Fruit fly (Drosophila melanogaster): ENCODE data around the gene Cyp316a1.

- TF ChIP-seq CTCF (optimal IDR thresholded peaks at IDR 0.05) (no peak), CG8478 (optimal IDR thresholded peaks at IDR 0.05) (no peak)
Measured at dm6 chr3L:7528380-7529080, 36.9 kb downstream of the Cyp316a1 start, which contains the start of gene lqf.
